Fruit fly (Drosophila melanogaster): ENCODE measurements around the gene CG33647.

CG33647 gene

dm6 chr3L:19199680-19200278, 36.4 kb upstream of the CG33647 start:
- TF ChIP-seq Abd-B (GFP tag; optimal IDR thresholded peaks at IDR 0.05) (no peak), Rel (GFP tag; optimal IDR thresholded peaks at IDR 0.05) (no peak), Rel (tag; optimal IDR thresholded peaks at IDR 0.05) (no peak), HLH106 (tag; optimal IDR thresholded peaks at IDR 0.05) (no peak), CG9705 (GFP tag; optimal IDR thresholded peaks at IDR 0.05) (no peak), sv (GFP tag; optimal IDR thresholded peaks at IDR 0.05) (no peak), Myc (optimal IDR thresholded peaks at IDR 0.05) (no peak)

dm6 chr3L:19200393-19200792, 35.8 kb upstream of the CG33647 start:
- TF ChIP-seq Rel (GFP tag; optimal IDR thresholded peaks at IDR 0.05): no peak
- peak; percentile 54 for TF ChIP-seq Rel (tag; optimal IDR thresholded peaks at IDR 0.05)
- no peak for TF ChIP-seq GATAd (GFP tag; optimal IDR thresholded peaks at IDR 0.05)

dm6 chr3L:19202116-19202515, 34.0 kb upstream of the CG33647 start:
- TF ChIP-seq h (GFP tag; optimal IDR thresholded peaks at IDR 0.05) (no peak), GATAd (GFP tag; optimal IDR thresholded peaks at IDR 0.05) (no peak), foxo (GFP tag; optimal IDR thresholded peaks at IDR 0.05) (no peak), Hr83 (GFP tag; optimal IDR thresholded peaks at IDR 0.05; ENCODE audit: poor library complexity, severe bottlenecking) (no peak), Hnf4 (GFP tag; optimal IDR thresholded peaks at IDR 0.05) (no peak), usp (GFP tag; optimal IDR thresholded peaks at IDR 0.05) (no peak), Mio (GFP tag; optimal IDR thresholded peaks at IDR 0.05) (no peak), brk (GFP tag; optimal IDR thresholded peaks at IDR 0.05) (no peak), Myc (optimal IDR thresholded peaks at IDR 0.05) (no peak), Rel (GFP tag; optimal IDR thresholded peaks at IDR 0.05) (no peak), Rel (tag; optimal IDR thresholded peaks at IDR 0.05) (no peak), lola (GFP tag; optimal IDR thresholded peaks at IDR 0.05) (no peak), dmrt93B (GFP tag; optimal IDR thresholded peaks at IDR 0.05) (no peak), sage (GFP tag; optimal IDR thresholded peaks at IDR 0.05) (no peak), psq (GFP tag; optimal IDR thresholded peaks at IDR 0.05) (no peak), N (GFP tag; optimal IDR thresholded peaks at IDR 0.05) (no peak)

dm6 chr3L:19204402-19204801, 31.8 kb upstream of the CG33647 start:
- TF ChIP-seq jim (GFP tag; optimal IDR thresholded peaks at IDR 0.05): no peak
- TF ChIP-seq Sp1 (GFP tag; optimal IDR thresholded peaks at IDR 0.05): no peak
- no peak for TF ChIP-seq GATAd (GFP tag; optimal IDR thresholded peaks at IDR 0.05)
- TF ChIP-seq Abd-B (GFP tag; optimal IDR thresholded peaks at IDR 0.05): no peak
- TF ChIP-seq Rel (GFP tag; optimal IDR thresholded peaks at IDR 0.05): no peak
- no peak for TF ChIP-seq Rel (tag; optimal IDR thresholded peaks at IDR 0.05)
- no peak for TF ChIP-seq CG9705 (GFP tag; optimal IDR thresholded peaks at IDR 0.05)
- TF ChIP-seq pan (optimal IDR thresholded peaks at IDR 0.05): no peak
- TF ChIP-seq Hr83 (GFP tag; optimal IDR thresholded peaks at IDR 0.05; ENCODE audit: poor library complexity, severe bottlenecking): no peak

- TF ChIP-seq fru (GFP tag; optimal IDR thresholded peaks at IDR 0.05) (no peak), ey (GFP tag; optimal IDR thresholded peaks at IDR 0.05) (no peak), lola (GFP tag; optimal IDR thresholded peaks at IDR 0.05) (no peak), jim (GFP tag; optimal IDR thresholded peaks at IDR 0.05) (no peak), Abd-B (GFP tag; optimal IDR thresholded peaks at IDR 0.05) (no peak), CrebA (GFP tag; optimal IDR thresholded peaks at IDR 0.05; ENCODE audit: borderline replicate concordance) (no peak), dl (GFP tag; optimal IDR thresholded peaks at IDR 0.05; ENCODE audit: insufficient read depth in 1 of 2, partially characterized antibody in 2 of 2) (no peak), Vsx2 (GFP tag; optimal IDR thresholded peaks at IDR 0.05; ENCODE audit: partially characterized antibody) (no peak), h (GFP tag; optimal IDR thresholded peaks at IDR 0.05) (no peak), br (GFP tag; optimal IDR thresholded peaks at IDR 0.05) (no peak), Hr78 (GFP tag; optimal IDR thresholded peaks at IDR 0.05) (no peak), Hr83 (GFP tag; optimal IDR thresholded peaks at IDR 0.05; ENCODE audit: poor library complexity, severe bottlenecking) (no peak), woc (GFP tag; optimal IDR thresholded peaks at IDR 0.05) (no peak), tai (GFP tag; optimal IDR thresholded peaks at IDR 0.05) (no peak), CG32264 (GFP tag; optimal IDR thresholded peaks at IDR 0.05) (no peak), HLH106 (tag; optimal IDR thresholded peaks at IDR 0.05) (no peak), Dif (GFP tag; optimal IDR thresholded peaks at IDR 0.05; ENCODE audit: partially characterized antibody) (no peak), OdsH (GFP tag; optimal IDR thresholded peaks at IDR 0.05) (no peak)
These were observed 30.4 kb upstream of the CG33647 start for dm6 chr3L:19205764-19206163.

All from whole organism, wandering third instar larva.